Fruit fly (Drosophila melanogaster): Measurements from ENCODE around the gene CG1582.
A peak's percentile ranks its signal among the peaks of the same experiment; 100 is the strongest.

The CG1582 gene

dm6 chrX:10857853-10858252 lies 41.2 kb downstream of the CG1582 start (continued):
- TF ChIP-seq en (GFP tag; optimal IDR thresholded peaks at IDR 0.05), result no peak
- no peak for TF ChIP-seq ftz-f1 (GFP tag; optimal IDR thresholded peaks at IDR 0.05)
- peak; percentile 76 for TF ChIP-seq CG8478 (optimal IDR thresholded peaks at IDR 0.05)
- TF ChIP-seq sr (GFP tag; IDR thresholded peaks at IDR 0.05), result peak; percentile 75
- no peak for TF ChIP-seq Spps (tag; optimal IDR thresholded peaks at IDR 0.05)
- TF ChIP-seq CG10654 (GFP tag; optimal IDR thresholded peaks at IDR 0.05), result no peak
- TF ChIP-seq gcm2 (GFP tag; optimal IDR thresholded peaks at IDR 0.05), result no peak
- peak; percentile 14 for TF ChIP-seq Sin3A (optimal IDR thresholded peaks at IDR 0.05)
- no peak for TF ChIP-seq NfI (GFP tag; optimal IDR thresholded peaks at IDR 0.05)
- TF ChIP-seq sug (tag; optimal IDR thresholded peaks at IDR 0.05), result peak; percentile 38
- no peak for TF ChIP-seq CG9876 (GFP tag; optimal IDR thresholded peaks at IDR 0.05)
- TF ChIP-seq al (GFP tag; IDR thresholded peaks at IDR 0.05), result no peak
- no peak for TF ChIP-seq chif (GFP tag; optimal IDR thresholded peaks at IDR 0.05)
- no peak for TF ChIP-seq Hmr (GFP tag; optimal IDR thresholded peaks at IDR 0.05)
- peak; percentile 57; the same call in 1 of the 2 replicates for TF ChIP-seq CG32767 (GFP tag; IDR thresholded peaks at IDR 0.05)
- peak; percentile 6 for TF ChIP-seq D (optimal IDR thresholded peaks at IDR 0.05)
- TF ChIP-seq D (GFP tag; optimal IDR thresholded peaks at IDR 0.05), result no peak
- no peak for TF ChIP-seq tio (GFP tag; optimal IDR thresholded peaks at IDR 0.05)
- peak; percentile 85 for TF ChIP-seq crol (GFP tag; IDR thresholded peaks at IDR 0.05)
- TF ChIP-seq CG13123 (GFP tag; optimal IDR thresholded peaks at IDR 0.05), result no peak
- TF ChIP-seq CG4820 (GFP tag; optimal IDR thresholded peaks at IDR 0.05), result no peak
- TF ChIP-seq otp (GFP tag; IDR thresholded peaks at IDR 0.05), result no peak
- no peak for TF ChIP-seq maf-S (GFP tag; optimal IDR thresholded peaks at IDR 0.05)
- TF ChIP-seq Hr78 (GFP tag; optimal IDR thresholded peaks at IDR 0.05), result no peak
- no peak for TF ChIP-seq CG2889 (GFP tag; IDR thresholded peaks at IDR 0.05)
- no peak for TF ChIP-seq Dad (GFP tag; optimal IDR thresholded peaks at IDR 0.05)
- no peak for TF ChIP-seq CG2678 (tag; optimal IDR thresholded peaks at IDR 0.05)
- no peak for TF ChIP-seq Fer2 (tag; optimal IDR thresholded peaks at IDR 0.05)
- TF ChIP-seq az2 (GFP tag; optimal IDR thresholded peaks at IDR 0.05), result no peak
- no peak for TF ChIP-seq ham (GFP tag; IDR thresholded peaks at IDR 0.05)
- no peak for TF ChIP-seq CG7745 (tag; optimal IDR thresholded peaks at IDR 0.05)
- TF ChIP-seq CG9609 (GFP tag; optimal IDR thresholded peaks at IDR 0.05), result no peak
- TF ChIP-seq disco-r (GFP tag; optimal IDR thresholded peaks at IDR 0.05), result no peak

DNA sequence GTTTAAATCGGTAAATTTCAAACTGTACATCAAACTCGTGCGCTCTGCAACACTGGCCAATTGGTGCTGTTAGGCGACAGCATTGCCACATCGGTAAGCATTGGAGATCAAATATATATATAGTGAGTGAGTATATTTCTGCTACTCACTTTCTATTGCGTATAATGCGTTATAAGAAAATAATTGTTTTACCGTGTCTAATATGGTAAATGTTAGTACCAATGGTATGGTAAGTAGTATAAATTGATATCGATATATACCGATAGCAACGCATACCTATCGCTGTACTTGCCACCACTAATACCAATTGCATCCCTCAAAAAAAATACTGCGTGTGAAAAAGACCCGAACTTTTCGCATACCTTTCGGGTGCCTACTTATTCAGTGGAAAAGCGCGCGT lies 41.7 kb downstream of the CG1582 start, which contains the start of the genes sofe and CG2186:
Gene sofe, minus strand, starts transcription at position 38 of the 400 bp plus-strand sequence.
Gene CG2186, plus strand, starts transcription at position 280 of the 400 bp plus-strand sequence.
- TF ChIP-seq Max (GFP tag; optimal IDR thresholded peaks at IDR 0.05), result peak; percentile 64
- peak; percentile 67 for TF ChIP-seq CG6791 (GFP tag; IDR thresholded peaks at IDR 0.05; ENCODE audit: partially characterized antibody)
- TF ChIP-seq CG15514 (GFP tag; optimal IDR thresholded peaks at IDR 0.05), result peak; percentile 69
- TF ChIP-seq sisA (GFP tag; IDR thresholded peaks at IDR 0.05), result peak; percentile 54
- TF ChIP-seq CG15696 (tag; optimal IDR thresholded peaks at IDR 0.05), result peak; percentile 47
- TF ChIP-seq pros (GFP tag; optimal IDR thresholded peaks at IDR 0.05), result no peak
- TF ChIP-seq bsh (GFP tag; optimal IDR thresholded peaks at IDR 0.05), result peak in 1 of 2 experiments; percentile 57
- peak; percentile 45 for TF ChIP-seq CG9817 (tag; optimal IDR thresholded peaks at IDR 0.05)
- TF ChIP-seq fu2 (GFP tag; optimal IDR thresholded peaks at IDR 0.05), result peak; percentile 28
- peak; percentile 57 for TF ChIP-seq CG13775 (GFP tag; optimal IDR thresholded peaks at IDR 0.05)
- TF ChIP-seq lov (optimal IDR thresholded peaks at IDR 0.05), result no peak
- TF ChIP-seq lov (GFP tag; IDR thresholded peaks at IDR 0.05), result no peak
- TF ChIP-seq Atf3 (GFP tag; optimal IDR thresholded peaks at IDR 0.05), result peak; percentile 3
- TF ChIP-seq MBD-R2 (GFP tag; IDR thresholded peaks at IDR 0.05), result peak; percentile 57
- TF ChIP-seq Hr39 (optimal IDR thresholded peaks at IDR 0.05), result no peak
- peak; percentile 58 for TF ChIP-seq Chrac-16 (GFP tag; optimal IDR thresholded peaks at IDR 0.05)
- peak; percentile 2 for TF ChIP-seq CTCF (GFP tag; optimal IDR thresholded peaks at IDR 0.05)
- TF ChIP-seq gro (GFP tag; optimal IDR thresholded peaks at IDR 0.05), result peak; percentile 46
- TF ChIP-seq Pdp1 (GFP tag; optimal IDR thresholded peaks at IDR 0.05), result peak; percentile 6 to 46
- peak; percentile 86 for TF ChIP-seq CG1603 (tag; optimal IDR thresholded peaks at IDR 0.05)
- peak; percentile 91 for TF ChIP-seq CG13287 (GFP tag; IDR thresholded peaks at IDR 0.05; ENCODE audit: partially characterized antibody)
- peak; percentile 43 for TF ChIP-seq CG10209 (GFP tag; optimal IDR thresholded peaks at IDR 0.05)

Measured in whole organism, embryonic.